Worm (Caenorhabditis elegans) whole organism, L4 larva: Measurements from ENCODE around the gene C03H12.1.

Experiments used
- F26F4.8 ChIP-seq: fragments of 200-800 bp; sonication (Bioruptor generic); conservative IDR thresholded peaks from 2 replicates; pipeline ENCODE4 v1.3.6; 2022; ENCODE audit warnings: missing genetic modification characterization, missing compliant biosample characterization
- R02D3.7 ChIP-seq: fragments of 150-350 bp; sonication (generic microtip); optimal IDR thresholded peaks from 3 replicates; lab custom pipeline; 2014; ENCODE audit warnings: missing biosample characterization, missing genetic modification characterization
- aha-1 ChIP-seq: fragments of 150-350 bp; peaks from one replicate; lab custom pipeline; 2014; ENCODE audit warnings: missing biosample characterization, missing genetic modification characterization
- arid-1 ChIP-seq: fragments of 200-800 bp; sonication (Bioruptor generic); conservative IDR thresholded peaks from 2 replicates; pipeline ENCODE4 v1.3.6; 2022; ENCODE audit warnings: missing genetic modification reagents, missing genetic modification characterization, missing compliant biosample characterization
- ceh-20 ChIP-seq: fragments of 200-800 bp; sonication (Bioruptor generic); IDR thresholded peaks from 2 replicates; pipeline ENCODE4 v1.3.6; 2022; ENCODE audit warnings: missing genetic modification reagents, missing genetic modification characterization, missing compliant biosample characterization
- ceh-44 ChIP-seq: fragments of 200-800 bp; sonication (Bioruptor generic); IDR thresholded peaks from 2 replicates; pipeline ENCODE4 v1.3.6; 2022; ENCODE audit warnings: missing genetic modification reagents, missing genetic modification characterization, missing compliant biosample characterization
- ceh-82 ChIP-seq: sonication (generic microtip); optimal IDR thresholded peaks from 2 replicates; lab custom pipeline; 2017; ENCODE audit warnings: missing biosample characterization, missing genetic modification characterization
- ctbp-1 ChIP-seq: fragments of 200-800 bp; sonication (Bioruptor generic); IDR thresholded peaks from 2 replicates; pipeline ENCODE4 v1.3.6; 2022; ENCODE audit warnings: missing genetic modification reagents, missing genetic modification characterization, missing compliant biosample characterization
- daf-12 ChIP-seq: fragments of 150-350 bp; optimal IDR thresholded peaks from 2 replicates; lab custom pipeline; 2014; ENCODE audit warnings: missing biosample characterization, missing genetic modification reagents, missing genetic modification characterization
- daf-16 ChIP-seq, 3 experiments: sonication (generic microtip); optimal IDR thresholded peaks; 2 replicates each; lab custom pipeline; 2016 to 2017; ENCODE audit warnings: missing genetic modification characterization in 3 of 3, missing genetic modification reagents in 3 of 3, mild to moderate bottlenecking in 2 of 3, missing compliant biosample characterization in 2 of 3, missing biosample characterization in 1 of 3, moderate library complexity in 1 of 3
- daf-8 ChIP-seq: fragments of 200-800 bp; sonication (Bioruptor generic); IDR thresholded peaks from 2 replicates; pipeline ENCODE4 v1.3.6; 2022; ENCODE audit warnings: missing genetic modification characterization, missing compliant biosample characterization
- dmd-6 ChIP-seq: fragments of 200-800 bp; sonication (Bioruptor generic); IDR thresholded peaks from 2 replicates; pipeline ENCODE4 v1.3.6; 2022; ENCODE audit warnings: missing genetic modification reagents, missing genetic modification characterization, missing compliant biosample characterization
- duxl-1 ChIP-seq: sonication (generic microtip); optimal IDR thresholded peaks from 2 replicates; lab custom pipeline; 2016; ENCODE audit warnings: mild to moderate bottlenecking, missing genetic modification characterization, moderate library complexity, missing compliant biosample characterization; ENCODE audit not compliant: poor library complexity
- egl-43 ChIP-seq: fragments of 200-800 bp; sonication (Bioruptor generic); IDR thresholded peaks from 2 replicates; pipeline ENCODE4 v1.3.6; 2022; ENCODE audit warnings: missing genetic modification reagents, missing genetic modification characterization, missing compliant biosample characterization
- fkh-10 ChIP-seq: fragments of 150-350 bp; optimal IDR thresholded peaks from 2 replicates; lab custom pipeline; 2014; ENCODE audit warnings: missing biosample characterization, missing genetic modification reagents, missing genetic modification characterization
- gei-8 ChIP-seq: fragments of 200-800 bp; sonication (Bioruptor generic); optimal IDR thresholded peaks from 2 replicates; lab custom pipeline; 2018; ENCODE audit warnings: mild to moderate bottlenecking, missing genetic modification characterization, missing compliant biosample characterization
- jun-1 ChIP-seq: fragments of 150-350 bp; optimal IDR thresholded peaks from 2 replicates; lab custom pipeline; 2014; ENCODE audit warnings: missing biosample characterization, missing genetic modification reagents, missing genetic modification characterization
- lin-1 ChIP-seq: fragments of 200-800 bp; sonication (Bioruptor generic); IDR thresholded peaks from 2 replicates; pipeline ENCODE4 v1.3.6; 2022; ENCODE audit warnings: missing genetic modification reagents, missing genetic modification characterization, missing compliant biosample characterization
- mdt-29 ChIP-seq: fragments of 200-800 bp; sonication (Bioruptor generic); IDR thresholded peaks from 2 replicates; pipeline ENCODE4 v1.3.6; 2022; ENCODE audit warnings: missing genetic modification reagents, missing genetic modification characterization, missing compliant biosample characterization
- mxl-2 ChIP-seq: fragments of 200-800 bp; sonication (Bioruptor generic); conservative IDR thresholded peaks from 2 replicates; pipeline ENCODE4 v1.3.6; 2022; ENCODE audit warnings: missing genetic modification reagents, missing genetic modification characterization, missing compliant biosample characterization
- nhr-11 ChIP-seq: fragments of 150-350 bp; optimal IDR thresholded peaks from 2 replicates; lab custom pipeline; 2014; ENCODE audit warnings: missing biosample characterization, missing genetic modification characterization
- nhr-25 ChIP-seq: sonication (generic microtip); optimal IDR thresholded peaks from 2 replicates; lab custom pipeline; 2017; ENCODE audit warnings: missing genetic modification characterization, mild to moderate bottlenecking, missing compliant biosample characterization, antibody characterized with exemption, moderate library complexity, borderline replicate concordance; ENCODE audit not compliant: insufficient read depth
- nhr-48 ChIP-seq: sonication (generic microtip); optimal IDR thresholded peaks from 2 replicates; lab custom pipeline; 2016; ENCODE audit warnings: mild to moderate bottlenecking, missing genetic modification characterization, missing compliant biosample characterization
- nhr-6 ChIP-seq: fragments of 150-350 bp; optimal IDR thresholded peaks from 2 replicates; lab custom pipeline; 2014; ENCODE audit warnings: missing biosample characterization, missing genetic modification characterization
- pqm-1 ChIP-seq: sonication (generic microtip); optimal IDR thresholded peaks from 2 replicates; lab custom pipeline; 2017; ENCODE audit warnings: missing biosample characterization, missing genetic modification characterization
- rbr-2 ChIP-seq: sonication (generic microtip); optimal IDR thresholded peaks from 2 replicates; lab custom pipeline; 2016; ENCODE audit warnings: missing genotype, missing genetic modification characterization, missing compliant biosample characterization
- saeg-2 ChIP-seq: fragments of 200-800 bp; sonication (Bioruptor generic); IDR thresholded peaks from 2 replicates; pipeline ENCODE4 v1.3.6; 2022; ENCODE audit warnings: missing genetic modification reagents, missing genetic modification characterization, missing compliant biosample characterization
- snpc-1.2 ChIP-seq: fragments of 200-800 bp; sonication (Bioruptor generic); IDR thresholded peaks from 2 replicates; pipeline ENCODE4 v1.3.6; 2022; ENCODE audit warnings: missing genetic modification reagents, missing genetic modification characterization, missing compliant biosample characterization
- spr-3 ChIP-seq: fragments of 200-800 bp; sonication (Bioruptor generic); optimal IDR thresholded peaks from 2 replicates; lab custom pipeline; 2018; ENCODE audit warnings: mild to moderate bottlenecking, missing genetic modification characterization, missing compliant biosample characterization
- unc-62 ChIP-seq, 3 experiments: fragments of 150-350 bp in 1 of 3; sonication (generic microtip); optimal IDR thresholded peaks in 2 of 3; peaks in 1 of 3; 1 replicate in 1 of 3; 2 replicates in 2 of 3; lab custom pipeline; 2014 to 2017; ENCODE audit warnings: missing biosample characterization in 3 of 3, missing genetic modification characterization in 3 of 3, missing genetic modification reagents in 3 of 3, missing genotype in 1 of 3
- zag-1 ChIP-seq: fragments of 150-350 bp; optimal IDR thresholded peaks from 2 replicates; lab custom pipeline; 2014; ENCODE audit warnings: missing biosample characterization, missing genetic modification characterization
- zfp-3 ChIP-seq: fragments of 200-800 bp; sonication (Bioruptor generic); conservative IDR thresholded peaks from 2 replicates; pipeline ENCODE4 v1.3.6; 2022; ENCODE audit warnings: missing genetic modification reagents, missing genetic modification characterization, missing compliant biosample characterization

Gene C03H12.1

ce11 chrX:15713189-15713588, 23.9 kb downstream of the C03H12.1 start:
- TF ChIP-seq R02D3.7 (tag; lab: Kevin White, UChicago) (no peak), zfp-3 (GFP tag; lab: Robert Waterston, UW) (no peak), ceh-20 (GFP tag; lab: Robert Waterston, UW) (no peak), duxl-1 (tag; lab: Kevin White, UChicago) (no peak), daf-8 (GFP tag; lab: Robert Waterston, UW) (no peak), arid-1 (GFP tag; lab: Robert Waterston, UW) (no peak), nhr-6 (tag; lab: Kevin White, UChicago) (no peak), pqm-1 (no peak), saeg-2 (GFP tag; lab: Robert Waterston, UW) (no peak)

DNA sequence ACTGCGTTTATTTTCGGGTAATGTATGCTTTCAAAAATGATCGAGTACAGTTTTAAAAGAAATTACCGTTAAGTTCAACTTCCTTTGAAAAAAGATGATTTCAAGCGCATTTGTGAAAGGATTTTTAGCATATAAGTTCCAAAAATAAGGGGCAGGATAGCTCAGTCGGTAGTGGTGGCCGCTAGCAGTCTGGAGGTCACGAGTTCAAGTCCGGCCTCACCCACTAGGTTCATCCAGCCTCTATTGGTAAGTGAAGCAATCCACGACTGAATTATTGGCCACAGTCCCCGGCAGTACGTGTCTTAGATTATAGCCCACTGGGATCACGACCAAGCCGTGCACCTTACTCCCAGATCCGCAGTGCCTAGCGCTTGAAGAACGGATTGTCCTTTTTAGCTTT, 27.7 kb downstream of the C03H12.1 start:
- no peak for TF ChIP-seq ceh-44 (GFP tag; lab: Robert Waterston, UW)
- TF ChIP-seq ctbp-1 (GFP tag; lab: Robert Waterston, UW), result no peak
- no peak for TF ChIP-seq jun-1 (tag; lab: Kevin White, UChicago)
- peak; percentile 53; the same call in 1 of the 2 replicates for TF ChIP-seq egl-43 (GFP tag; lab: Robert Waterston, UW)
- TF ChIP-seq F26F4.8 (GFP tag; lab: Robert Waterston, UW), result no peak
- no peak for TF ChIP-seq rbr-2 (tag; lab: Kevin White, UChicago)
- no peak for TF ChIP-seq nhr-48 (tag; lab: Kevin White, UChicago)
- no peak for TF ChIP-seq gei-8
- TF ChIP-seq snpc-1.2 (GFP tag; lab: Robert Waterston, UW), result peak; percentile 62; the same call in 1 of the 2 replicates
- TF ChIP-seq aha-1 (tag; lab: Kevin White, UChicago), result peak; percentile 85

ce11 chrX:15718325-15718724, 29.1 kb downstream of the C03H12.1 start, which contains the start of gene ZK662.6:
Gene ZK662.6, plus strand, starts transcription at chrX:15718625.
- TF ChIP-seq unc-62 (GFP tag; optimal IDR thresholded peaks at IDR 0.05 in 1 of 2; lab: Kevin White, UChicago), result peak in 1 of 2 experiments; percentile 47
- no peak for TF ChIP-seq unc-62 (tag; optimal IDR thresholded peaks at IDR 0.05; lab: Kevin White, UChicago)
- TF ChIP-seq lin-1, result no peak
- TF ChIP-seq, all 104 proteins: peak for 1

DNA sequence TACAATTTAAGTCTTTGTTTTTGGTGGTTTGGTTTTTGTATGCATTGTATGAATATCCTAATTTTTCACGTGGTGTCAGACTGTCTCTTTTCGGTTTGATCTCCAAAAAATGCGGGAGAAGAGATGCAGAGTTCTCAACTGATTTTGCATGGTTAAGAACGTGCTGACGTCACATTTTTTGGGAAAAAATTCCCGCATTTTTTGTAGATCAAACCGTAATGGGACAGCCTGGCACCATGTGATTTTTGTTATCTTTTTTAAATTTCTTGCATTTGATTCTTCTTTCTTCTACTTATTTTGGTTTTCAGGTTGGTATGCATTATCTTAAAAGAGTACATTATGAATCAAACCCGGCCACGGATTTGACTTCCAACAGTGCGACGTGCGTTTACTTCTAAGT, 32.1 kb downstream of the C03H12.1 start, which contains the start of gene ZK662.5:
Gene ZK662.5 (plus strand): TSS at position 301 of the 400 bp plus-strand sequence.
- TF ChIP-seq nhr-11 (tag; lab: Kevin White, UChicago) (no peak), nhr-25 (tag; lab: Kevin White, UChicago) (no peak), dmd-6 (no peak), snpc-1.2 (GFP tag; lab: Robert Waterston, UW) (no peak), daf-16 (GFP tag; optimal IDR thresholded peaks at IDR 0.05; lab: Kevin White, UChicago) (no peak), daf-16 (tag; optimal IDR thresholded peaks at IDR 0.05; lab: Kevin White, UChicago) (no peak), rbr-2 (tag; lab: Kevin White, UChicago) (no peak), fkh-10 (GFP tag; lab: Kevin White, UChicago) (no peak), mxl-2 (GFP tag; lab: Robert Waterston, UW) (no peak), nhr-48 (tag; lab: Kevin White, UChicago) (no peak), pqm-1 (no peak), mdt-29 (GFP tag; lab: Robert Waterston, UW) (no peak), ceh-82 (tag; lab: Kevin White, UChicago) (no peak), spr-3 (GFP tag; lab: Kevin White, UChicago) (no peak), jun-1 (tag; lab: Kevin White, UChicago) (no peak), zag-1 (tag; lab: Kevin White, UChicago) (no peak), daf-12 (tag; lab: Kevin White, UChicago) (no peak)
